Fruit fly (Drosophila melanogaster) whole organism, wandering third instar larva: ENCODE measurements around the gene Pur-alpha.

ENCODE experiments used
- CG32264 ChIP-seq: fragments of 200-800 bp; sonication (Bioruptor generic); optimal IDR thresholded peaks from 2 replicates; lab custom pipeline; 2016; ENCODE audit warnings: missing biosample characterization, missing genetic modification characterization
- Dfd ChIP-seq: fragments of >200 bp; optimal IDR thresholded peaks from 2 replicates; lab custom pipeline; 2017; ENCODE audit warnings: missing biosample characterization, missing genetic modification characterization
- Myc ChIP-seq: fragments of >200 bp; optimal IDR thresholded peaks from 2 replicates; lab custom pipeline; 2017
- brk ChIP-seq: fragments of 200-800 bp; sonication (Bioruptor generic); optimal IDR thresholded peaks from 2 replicates; lab custom pipeline; 2016; ENCODE audit warnings: missing biosample characterization, mild to moderate bottlenecking, missing genetic modification characterization
- dl ChIP-seq, 2 experiments: fragments of 175-275, 200-275 bp in 1 of 2; fragments of 200-275 bp in 1 of 2; sonication (Bioruptor generic); optimal IDR thresholded peaks; lab custom pipeline; 2018; ENCODE audit warnings: mild to moderate bottlenecking in 2 of 2, missing biosample characterization in 2 of 2, missing genetic modification characterization in 2 of 2, moderate library complexity in 2 of 2; ENCODE audit not compliant: partially characterized antibody in 2 of 2, insufficient read depth in 1 of 2
- foxo ChIP-seq, 2 experiments: fragments of 200-800 bp; sonication (Bioruptor generic); optimal IDR thresholded peaks; 2 replicates in 1 of 2; 3 replicates in 1 of 2; lab custom pipeline; 2016 to 2017; ENCODE audit warnings: missing biosample characterization in 2 of 2, missing genetic modification characterization in 2 of 2
- jim ChIP-seq: fragments of 175-275, 200-325 bp; sonication (Bioruptor generic); optimal IDR thresholded peaks from 2 replicates; lab custom pipeline; 2016; ENCODE audit warnings: missing biosample characterization, mild to moderate bottlenecking, missing genetic modification characterization
- pan ChIP-seq: fragments of >200 bp; optimal IDR thresholded peaks from 2 replicates; lab custom pipeline; 2017
- psq ChIP-seq: fragments of 200-800 bp; sonication (Bioruptor generic); optimal IDR thresholded peaks from 3 replicates; lab custom pipeline; 2017; ENCODE audit warnings: missing biosample characterization, mild to moderate bottlenecking, missing genetic modification characterization, moderate library complexity

- no peak for TF ChIP-seq jim (GFP tag; lab: Kevin White, UChicago)
- TF ChIP-seq brk (GFP tag; lab: Kevin White, UChicago), result no peak
- TF ChIP-seq Dfd (GFP tag; lab: Kevin White, UChicago), result no peak
- no peak for TF ChIP-seq psq (GFP tag; lab: Kevin White, UChicago)
- TF ChIP-seq CG32264 (GFP tag; lab: Kevin White, UChicago), result no peak
- no peak for TF ChIP-seq pan
- no peak for TF ChIP-seq Myc
- TF ChIP-seq foxo (GFP tag; optimal IDR thresholded peaks at IDR 0.05; lab: Kevin White, UChicago), result no peak
- no peak for TF ChIP-seq dl (GFP tag; optimal IDR thresholded peaks at IDR 0.05; lab: Kevin White, UChicago; ENCODE audit: insufficient read depth in 1 of 2, partially characterized antibody in 2 of 2)
Measured at dm6 chr4:582836-583235, 25.0 kb downstream of the Pur-alpha start, which contains the start of gene CG1909.
